Worm (Caenorhabditis elegans) whole organism, young adult: ENCODE measurements around the gene cpna-3.
"Not testable (repeated sequence)": the region's sequence is repeated elsewhere in the genome, so short reads cannot be mapped to it uniquely, and the experiment has no call there.

ENCODE experiments used
- B0336.3 ChIP-seq: fragments of 200-800 bp; sonication (Bioruptor generic); IDR thresholded peaks from 2 replicates; pipeline ENCODE4 v1.3.6; 2022; ENCODE audit warnings: missing genetic modification characterization, missing compliant biosample characterization
- D2030.7 ChIP-seq: fragments of 200-800 bp; sonication (Bioruptor generic); IDR thresholded peaks from 2 replicates; pipeline ENCODE4 v1.3.6; 2022; ENCODE audit warnings: missing genetic modification reagents, missing genetic modification characterization, missing compliant biosample characterization
- F33H1.4 ChIP-seq: fragments of 200-800 bp; sonication (Bioruptor generic); IDR thresholded peaks from 2 replicates; pipeline ENCODE4 v1.3.6; 2022; ENCODE audit warnings: missing genetic modification reagents, missing genetic modification characterization, missing compliant biosample characterization
- F37B4.10 ChIP-seq: fragments of 200-800 bp; sonication (Bioruptor generic); IDR thresholded peaks from 2 replicates; pipeline ENCODE4 v1.3.6; 2022; ENCODE audit warnings: missing genetic modification characterization, missing compliant biosample characterization
- F52B5.7 ChIP-seq: sonication (generic microtip); optimal IDR thresholded peaks from 2 replicates; lab custom pipeline; 2016; ENCODE audit warnings: mild to moderate bottlenecking, missing genetic modification characterization, missing compliant biosample characterization
- Y79H2A.3 ChIP-seq: fragments of 200-800 bp; sonication (Bioruptor generic); conservative IDR thresholded peaks from 2 replicates; pipeline ENCODE4 v1.3.6; 2022; ENCODE audit warnings: missing genetic modification reagents, missing genetic modification characterization, missing compliant biosample characterization
- Y95B8A.8 ChIP-seq: fragments of 200-800 bp; sonication (Bioruptor generic); IDR thresholded peaks from 2 replicates; pipeline ENCODE4 v1.3.6; 2022; ENCODE audit warnings: missing genetic modification reagents, missing genetic modification characterization, missing compliant biosample characterization
- ZK185.1 ChIP-seq: sonication (generic microtip); optimal IDR thresholded peaks from 2 replicates; lab custom pipeline; 2016; ENCODE audit warnings: mild to moderate bottlenecking, missing genetic modification characterization, missing compliant biosample characterization; ENCODE audit not compliant: poor library complexity, severe bottlenecking
- akir-1 ChIP-seq: fragments of 200-800 bp; sonication (Bioruptor generic); optimal IDR thresholded peaks from 2 replicates; lab custom pipeline; 2018; ENCODE audit warnings: mild to moderate bottlenecking, missing genetic modification characterization, moderate library complexity, missing compliant biosample characterization
- attf-6 ChIP-seq: fragments of 200-800 bp; sonication (Bioruptor generic); IDR thresholded peaks from 2 replicates; pipeline ENCODE4 v1.3.6; 2022; ENCODE audit warnings: missing genetic modification reagents, missing genetic modification characterization, missing compliant biosample characterization
- cebp-1 ChIP-seq, 2 experiments: fragments of 200-800 bp in 1 of 2; sonication (Bioruptor generic) in 1 of 2; sonication (generic microtip) in 1 of 2; IDR thresholded peaks in 1 of 2; optimal IDR thresholded peaks in 1 of 2; 2 replicates each; pipeline versions ENCODE4 v1.3.6 to Lab custom; 2017 to 2022; ENCODE audit warnings: missing compliant biosample characterization in 2 of 2, missing genetic modification characterization in 2 of 2, mild to moderate bottlenecking in 1 of 2, missing genetic modification reagents in 1 of 2, moderate library complexity in 1 of 2
- ceh-100 ChIP-seq: fragments of 200-800 bp; sonication (Bioruptor generic); IDR thresholded peaks from 2 replicates; pipeline ENCODE4 v1.3.6; 2022; ENCODE audit warnings: missing genetic modification reagents, missing genetic modification characterization, missing compliant biosample characterization
- ceh-40 ChIP-seq: fragments of 200-800 bp; sonication (Bioruptor generic); IDR thresholded peaks from 2 replicates; pipeline ENCODE4 v1.3.6; 2022; ENCODE audit warnings: missing genetic modification characterization, missing compliant biosample characterization
- ceh-91 ChIP-seq: fragments of 200-800 bp; sonication (Bioruptor generic); IDR thresholded peaks from 2 replicates; pipeline ENCODE4 v1.3.6; 2022; ENCODE audit warnings: missing genetic modification reagents, missing genetic modification characterization, missing compliant biosample characterization
- dox-1 ChIP-seq: fragments of 200-800 bp; sonication (Bioruptor generic); IDR thresholded peaks from 2 replicates; pipeline ENCODE4 v1.3.6; 2022; ENCODE audit warnings: missing genetic modification reagents, missing genetic modification characterization, missing compliant biosample characterization
- efl-1 ChIP-seq: fragments of 150-350 bp; optimal IDR thresholded peaks from 2 replicates; lab custom pipeline; 2014; ENCODE audit warnings: missing biosample characterization, missing genetic modification reagents, missing genetic modification characterization
- egrh-3 ChIP-seq: fragments of 200-800 bp; sonication (Bioruptor generic); IDR thresholded peaks from 2 replicates; pipeline ENCODE4 v1.3.6; 2022; ENCODE audit warnings: missing genetic modification reagents, missing genetic modification characterization, missing compliant biosample characterization
- hmg-1.2 ChIP-seq: fragments of 200-800 bp; sonication (Bioruptor generic); IDR thresholded peaks from 2 replicates; pipeline ENCODE4 v1.3.6; 2022; ENCODE audit warnings: missing genetic modification reagents, missing genetic modification characterization, missing compliant biosample characterization
- hmg-20 ChIP-seq: fragments of 200-800 bp; sonication (Bioruptor generic); IDR thresholded peaks from 2 replicates; pipeline ENCODE4 v1.3.6; 2022; ENCODE audit warnings: missing genetic modification reagents, missing genetic modification characterization, missing compliant biosample characterization
- hsf-1 ChIP-seq: fragments of 200-800 bp; sonication (Bioruptor generic); IDR thresholded peaks from 2 replicates; pipeline ENCODE4 v1.3.6; 2022; ENCODE audit warnings: missing genetic modification reagents, missing genetic modification characterization, missing compliant biosample characterization
- lin-35 ChIP-seq, 3 experiments: fragments of 150-350 bp in 2 of 3; sonication (generic microtip) in 1 of 3; optimal IDR thresholded peaks; 2 replicates each; lab custom pipeline; 2014 to 2018; ENCODE audit warnings: missing biosample characterization in 3 of 3, missing genetic modification characterization in 3 of 3, missing genetic modification reagents in 3 of 3
- lin-54 ChIP-seq: fragments of 200-800 bp; sonication (Bioruptor generic); optimal IDR thresholded peaks from 2 replicates; lab custom pipeline; 2018; ENCODE audit warnings: mild to moderate bottlenecking, missing genetic modification characterization, missing compliant biosample characterization
- lsl-1 ChIP-seq: fragments of 200-800 bp; sonication (Bioruptor generic); optimal IDR thresholded peaks from 2 replicates; lab custom pipeline; 2018; ENCODE audit warnings: mild to moderate bottlenecking, missing genetic modification characterization, moderate library complexity, missing compliant biosample characterization
- lsy-27 ChIP-seq: sonication (generic microtip); optimal IDR thresholded peaks from 2 replicates; lab custom pipeline; 2017; ENCODE audit warnings: missing genetic modification characterization, mild to moderate bottlenecking, missing compliant biosample characterization, antibody characterized with exemption, missing genotype, borderline replicate concordance; ENCODE audit not compliant: insufficient read depth
- madf-10 ChIP-seq: sonication (generic microtip); optimal IDR thresholded peaks from 2 replicates; lab custom pipeline; 2016; ENCODE audit warnings: mild to moderate bottlenecking, missing genetic modification characterization, missing compliant biosample characterization
- madf-3 ChIP-seq: fragments of 200-800 bp; sonication (Bioruptor generic); IDR thresholded peaks from 2 replicates; pipeline ENCODE4 v1.3.6; 2022; ENCODE audit warnings: missing genetic modification reagents, missing genetic modification characterization, missing compliant biosample characterization
- madf-6 ChIP-seq: fragments of 200-800 bp; sonication (Bioruptor generic); IDR thresholded peaks from 2 replicates; pipeline ENCODE4 v1.3.6; 2022; ENCODE audit warnings: missing genetic modification reagents, missing genetic modification characterization, missing compliant biosample characterization
- nfya-2 ChIP-seq: fragments of 200-800 bp; sonication (Bioruptor generic); IDR thresholded peaks from 2 replicates; pipeline ENCODE4 v1.3.6; 2022; ENCODE audit warnings: missing genetic modification reagents, missing genetic modification characterization, missing compliant biosample characterization
- nfyb-1 ChIP-seq: fragments of 200-800 bp; sonication (Bioruptor generic); IDR thresholded peaks from 2 replicates; pipeline ENCODE4 v1.3.6; 2022; ENCODE audit warnings: missing genetic modification reagents, missing genetic modification characterization, missing compliant biosample characterization
- pbrm-1 ChIP-seq: fragments of 200-800 bp; sonication (Bioruptor generic); IDR thresholded peaks from 2 replicates; pipeline ENCODE4 v1.3.6; 2022; ENCODE audit warnings: missing genetic modification reagents, missing genetic modification characterization, missing compliant biosample characterization
- rcor-1 ChIP-seq: fragments of 200-800 bp; sonication (Bioruptor generic); IDR thresholded peaks from 2 replicates; pipeline ENCODE4 v1.3.6; 2022; ENCODE audit warnings: missing genetic modification reagents, missing genetic modification characterization, missing compliant biosample characterization
- rpc-1 ChIP-seq, 2 experiments: fragments of 150-350 bp in 1 of 2; sonication (generic microtip) in 1 of 2; optimal IDR thresholded peaks; 2 replicates each; lab custom pipeline; 2014 to 2018; ENCODE audit warnings: missing biosample characterization in 1 of 2, missing genetic modification characterization in 1 of 2, missing genetic modification reagents in 1 of 2, missing genotype in 1 of 2
- snpc-1.1 ChIP-seq: sonication (generic microtip); optimal IDR thresholded peaks from 2 replicates; lab custom pipeline; 2017; ENCODE audit warnings: missing genetic modification characterization, mild to moderate bottlenecking, missing compliant biosample characterization, antibody characterized with exemption, moderate library complexity, missing genotype, missing genetic modification reagents; ENCODE audit not compliant: insufficient read depth
- snpc-4 ChIP-seq, 5 experiments: fragments of 150-350 bp in 1 of 5; sonication (generic microtip) in 4 of 5; optimal IDR thresholded peaks; 2 replicates each; lab custom pipeline; 2014 to 2018; ENCODE audit warnings: missing genetic modification characterization in 5 of 5, missing biosample characterization in 3 of 5, antibody characterized with exemption in 2 of 5, mild to moderate bottlenecking in 2 of 5, missing compliant biosample characterization in 2 of 5, missing genotype in 2 of 5, moderate library complexity in 2 of 5, missing genetic modification reagents in 1 of 5
- tbp1 ChIP-seq: fragments of 200-800 bp; sonication (Bioruptor generic); optimal IDR thresholded peaks from 2 replicates; lab custom pipeline; 2018; ENCODE audit warnings: mild to moderate bottlenecking, missing genetic modification characterization, missing compliant biosample characterization
- xnd-1 ChIP-seq: sonication (generic microtip); optimal IDR thresholded peaks from 2 replicates; lab custom pipeline; 2016; ENCODE audit warnings: missing genotype, missing genetic modification reagents, missing genetic modification characterization, missing compliant biosample characterization
- ztf-26 ChIP-seq: sonication (generic microtip); optimal IDR thresholded peaks from 2 replicates; lab custom pipeline; 2017; ENCODE audit warnings: missing genetic modification characterization, missing compliant biosample characterization
- ztf-28 ChIP-seq: fragments of 200-800 bp; sonication (Bioruptor generic); IDR thresholded peaks from 2 replicates; pipeline ENCODE4 v1.3.6; 2022; ENCODE audit warnings: missing genetic modification reagents, missing genetic modification characterization, missing compliant biosample characterization
- ztf-6 ChIP-seq: fragments of 200-800 bp; sonication (Bioruptor generic); IDR thresholded peaks from 2 replicates; pipeline ENCODE4 v1.3.6; 2022; ENCODE audit warnings: missing genetic modification reagents, missing genetic modification characterization, missing compliant biosample characterization

Gene cpna-3

ce11 chrIV:9053403-9053802 lies 43.2 kb upstream of the cpna-3 start:
- TF ChIP-seq tbp1 (GFP tag; lab: Kevin White, UChicago) (no peak), lin-35 (GFP tag; optimal IDR thresholded peaks at IDR 0.05; lab: Kevin White, UChicago) (no peak), nfya-2 (GFP tag; lab: Robert Waterston, UW) (no peak), F37B4.10 (GFP tag; lab: Robert Waterston, UW) (no peak), Y95B8A.8 (GFP tag; lab: Robert Waterston, UW) (no peak), ztf-6 (GFP tag; lab: Robert Waterston, UW) (no peak), ceh-100 (GFP tag; lab: Robert Waterston, UW) (no peak), lsy-27 (tag; lab: Kevin White, UChicago) (no peak), ceh-40 (GFP tag; lab: Robert Waterston, UW) (no peak), F52B5.7 (tag; lab: Kevin White, UChicago) (no peak), ztf-26 (tag; lab: Kevin White, UChicago) (no peak), ZK185.1 (tag; lab: Kevin White, UChicago) (no peak), xnd-1 (tag; lab: Kevin White, UChicago) (no peak), akir-1 (GFP tag; lab: Kevin White, UChicago) (no peak), rpc-1 (optimal IDR thresholded peaks at IDR 0.05; lab: Kevin White, UChicago) (no peak), rpc-1 (tag; optimal IDR thresholded peaks at IDR 0.05; lab: Kevin White, UChicago) (no peak)
- TF ChIP-seq, all 124 proteins: peak for 0

- TF ChIP-seq cebp-1 (GFP tag; IDR thresholded peaks at IDR 0.05; lab: Robert Waterston, UW) (no peak), cebp-1 (tag; optimal IDR thresholded peaks at IDR 0.05; lab: Kevin White, UChicago) (peak; percentile 25), madf-10 (no peak)
Measured at ce11 chrIV:9063518-9063917, 33.1 kb upstream of the cpna-3 start.

- TF ChIP-seq ztf-28 (GFP tag; lab: Robert Waterston, UW) (peak; percentile 13; the same call in 1 of the 2 replicates), madf-6 (GFP tag; lab: Robert Waterston, UW) (peak; percentile 49), efl-1 (GFP tag; lab: Kevin White, UChicago) (peak; percentile 20), lin-54 (GFP tag; lab: Kevin White, UChicago) (peak; percentile 74), F33H1.4 (GFP tag; lab: Robert Waterston, UW) (peak; percentile 68), hmg-20 (GFP tag; lab: Robert Waterston, UW) (0 out of 2 replicates have a peak, but pooled peaks have one; percentile 6), snpc-1.1 (tag; lab: Kevin White, UChicago) (peak; percentile 55), pbrm-1 (GFP tag; lab: Robert Waterston, UW) (peak; percentile 91), dox-1 (GFP tag; lab: Robert Waterston, UW) (peak; percentile 70), Y79H2A.3 (GFP tag; lab: Robert Waterston, UW) (0 out of 2 replicates have a peak, but pooled peaks have one; percentile 9), attf-6 (GFP tag; lab: Robert Waterston, UW) (peak; percentile 92), tbp1 (GFP tag; lab: Kevin White, UChicago) (peak; percentile 15), D2030.7 (GFP tag; lab: Robert Waterston, UW) (peak; percentile 51), B0336.3 (GFP tag; lab: Robert Waterston, UW) (0 out of 2 replicates have a peak, but pooled peaks have one; percentile 26), rpc-1 (optimal IDR thresholded peaks at IDR 0.05; lab: Kevin White, UChicago) (peak; percentile 27), nfyb-1 (GFP tag; lab: Robert Waterston, UW) (0 out of 2 replicates have a peak, but pooled peaks have one; percentile 20), egrh-3 (GFP tag; lab: Robert Waterston, UW) (peak; percentile 17; the same call in 1 of the 2 replicates), Y95B8A.8 (GFP tag; lab: Robert Waterston, UW) (0 out of 2 replicates have a peak, but pooled peaks have one; percentile 55), rcor-1 (GFP tag; lab: Robert Waterston, UW) (peak; percentile 19; the same call in 1 of the 2 replicates), hmg-1.2 (GFP tag; lab: Robert Waterston, UW) (peak; percentile 65), lsl-1 (GFP tag; lab: Kevin White, UChicago) (peak; percentile 26), madf-3 (GFP tag; lab: Robert Waterston, UW) (0 out of 2 replicates have a peak, but pooled peaks have one; percentile 14), hsf-1 (GFP tag; lab: Robert Waterston, UW) (peak; percentile 98), snpc-4 (tag; optimal IDR thresholded peaks at IDR 0.05; lab: Kevin White, UChicago) (peak in 3 of 4 experiments; percentile 51 to 88 (median 61)), ceh-91 (0 out of 2 replicates have a peak, but pooled peaks have one; percentile 14)
- TF ChIP-seq rpc-1 (tag; optimal IDR thresholded peaks at IDR 0.05; lab: Kevin White, UChicago); snpc-4 (GFP tag; optimal IDR thresholded peaks at IDR 0.05; lab: Kevin White, UChicago): not testable (repeated sequence)
Measured at ce11 chrIV:9067277-9068197, 29.1 kb upstream of the cpna-3 start.
